Comparison of ENCODE assay signal across 5 worm cellular contexts in the genomic region with DNA sequence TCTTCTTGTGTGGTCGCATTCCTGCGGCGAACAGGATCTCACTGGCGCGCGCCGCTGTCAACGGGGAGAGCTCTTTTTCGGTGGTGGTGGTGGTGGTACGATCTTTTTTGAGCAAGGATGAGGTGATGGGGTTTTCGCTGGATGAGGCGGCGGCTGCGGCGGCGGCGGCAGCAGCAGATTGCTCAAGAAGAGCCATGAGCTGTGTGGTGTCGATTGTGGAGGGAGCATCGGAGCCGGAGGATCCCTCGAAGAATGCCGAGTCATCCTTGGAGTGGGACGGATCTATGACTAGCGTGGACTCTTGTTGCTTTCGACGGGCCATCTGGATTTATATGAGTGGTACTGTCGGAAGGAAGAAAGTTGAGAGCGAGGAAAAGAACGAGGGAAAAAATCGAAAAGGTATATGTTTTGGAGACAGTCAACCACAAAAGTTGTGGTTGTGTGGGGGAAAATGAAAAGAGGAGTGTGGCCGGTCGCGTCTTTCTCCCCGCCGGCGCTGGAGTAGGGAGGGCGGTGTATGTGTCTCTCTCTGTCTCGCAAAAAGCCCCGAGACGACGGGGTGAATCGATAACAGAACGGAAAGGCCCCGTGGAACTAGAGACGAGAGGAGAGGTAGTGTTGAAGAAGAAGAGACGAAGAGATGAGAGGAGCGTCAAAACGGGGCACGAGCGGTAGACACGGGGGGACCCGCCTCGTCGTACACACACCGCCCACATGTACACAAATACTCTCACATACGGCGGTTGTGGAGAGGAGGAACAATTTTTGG.
A peak's percentile ranks its signal among the peaks of the same experiment; 100 is the strongest.
TF ChIP-seq lines count a peak whose summit lies in the region.

No protein-coding gene starts in this region.

TF ChIP-seq in whole organism, L1 larva, 84 proteins besides CTCF, POLR2A, EP300 and RAD21 (continues in another document):
- no peak for TF ChIP-seq lin-15B (tag; optimal IDR thresholded peaks at IDR 0.05; lab: Kevin White, UChicago)
- TF ChIP-seq snpc-4 (tag; optimal IDR thresholded peaks at IDR 0.05; lab: Kevin White, UChicago): no peak
- TF ChIP-seq grh-1 (GFP tag; IDR thresholded peaks at IDR 0.05; lab: Robert Waterston, UW): no peak
- no peak for TF ChIP-seq ces-1 (GFP tag; optimal IDR thresholded peaks at IDR 0.05; lab: Kevin White, UChicago)
- peak; percentile 19 for TF ChIP-seq nhr-71 (tag; optimal IDR thresholded peaks at IDR 0.05; lab: Kevin White, UChicago)
- no peak for TF ChIP-seq nhr-90 (tag; optimal IDR thresholded peaks at IDR 0.05; lab: Kevin White, UChicago; ENCODE audit: poor library complexity)
- no peak for TF ChIP-seq C16A3.4 (tag; optimal IDR thresholded peaks at IDR 0.05; lab: Kevin White, UChicago)
- TF ChIP-seq sup-37 (GFP tag; optimal IDR thresholded peaks at IDR 0.05; lab: Kevin White, UChicago): no peak
- TF ChIP-seq nhr-28 (tag; optimal IDR thresholded peaks at IDR 0.05; lab: Kevin White, UChicago): no peak
- TF ChIP-seq alr-1 (tag; optimal IDR thresholded peaks at IDR 0.05; lab: Kevin White, UChicago; ENCODE audit: borderline replicate concordance): no peak
- TF ChIP-seq lsy-2 (tag; optimal IDR thresholded peaks at IDR 0.05; lab: Kevin White, UChicago): peak in 1 of 2 experiments; percentile 1
- peak in 1 of 3 experiments; percentile 22 for TF ChIP-seq ceh-82 (tag; optimal IDR thresholded peaks at IDR 0.05; lab: Kevin White, UChicago)
- TF ChIP-seq ceh-88 (GFP tag; IDR thresholded peaks at IDR 0.05; lab: Robert Waterston, UW): no peak
- TF ChIP-seq fkh-4 (tag; optimal IDR thresholded peaks at IDR 0.05; lab: Kevin White, UChicago; ENCODE audit: borderline replicate concordance): no peak
- no peak for TF ChIP-seq tlp-1 (tag; optimal IDR thresholded peaks at IDR 0.05; lab: Kevin White, UChicago)
- peak; percentile 53 for TF ChIP-seq lin-14 (GFP tag; optimal IDR thresholded peaks at IDR 0.05; lab: Kevin White, UChicago)

TF ChIP-seq in whole organism, L3 larva, 47 proteins besides CTCF, POLR2A, EP300 and RAD21:
- peak; percentile 7 for TF ChIP-seq ceh-28 (tag; optimal IDR thresholded peaks at IDR 0.05; lab: Kevin White, UChicago)
- no peak for TF ChIP-seq ceh-9 (tag; optimal IDR thresholded peaks at IDR 0.05; lab: Kevin White, UChicago)
- peak; percentile 42 for TF ChIP-seq nfya-1 (tag; optimal IDR thresholded peaks at IDR 0.05; lab: Kevin White, UChicago; ENCODE audit: insufficient read depth)
- TF ChIP-seq ama-1 (optimal IDR thresholded peaks at IDR 0.05; lab: Kevin White, UChicago): no peak
- peak; percentile 32 for TF ChIP-seq elt-2 (tag; optimal IDR thresholded peaks at IDR 0.05; lab: Kevin White, UChicago)
- TF ChIP-seq nhr-67 (tag; optimal IDR thresholded peaks at IDR 0.05; lab: Kevin White, UChicago): no peak
- peak; percentile 25 for TF ChIP-seq lin-39 (tag; optimal IDR thresholded peaks at IDR 0.05; lab: Kevin White, UChicago)
- TF ChIP-seq hmg-11 (tag; optimal IDR thresholded peaks at IDR 0.05; lab: Kevin White, UChicago): peak; percentile 49
- peak; percentile 13 for TF ChIP-seq pha-4 (tag; optimal IDR thresholded peaks at IDR 0.05; lab: Kevin White, UChicago)

TF ChIP-seq in whole organism, early embryonic, 17 proteins besides CTCF, POLR2A, EP300 and RAD21:
- TF ChIP-seq ama-1 (optimal IDR thresholded peaks at IDR 0.05; lab: Kevin White, UChicago): no peak
- TF ChIP-seq aly-1 (tag; optimal IDR thresholded peaks at IDR 0.05; lab: Kevin White, UChicago): peak; percentile 54

TF ChIP-seq in whole organism, midembryonic, 9 proteins besides CTCF, POLR2A, EP300 and RAD21:
- TF ChIP-seq klf-2 (GFP tag; conservative IDR thresholded peaks at IDR 0.05; lab: Robert Waterston, UW) (no peak), ztf-23 (GFP tag; IDR thresholded peaks at IDR 0.05; lab: Robert Waterston, UW) (0 out of 2 replicates have a peak, but pooled peaks have one; percentile 7), T22C8.4 (GFP tag; IDR thresholded peaks at IDR 0.05; lab: Robert Waterston, UW) (peak; percentile 77)

TF ChIP-seq in whole organism, young adult, 124 proteins besides CTCF, POLR2A, EP300 and RAD21:
- TF ChIP-seq attf-3 (GFP tag; conservative IDR thresholded peaks at IDR 0.05; lab: Robert Waterston, UW) (no peak), cebp-1 (GFP tag; IDR thresholded peaks at IDR 0.05; lab: Robert Waterston, UW) (no peak), cebp-1 (tag; optimal IDR thresholded peaks at IDR 0.05; lab: Kevin White, UChicago) (peak; percentile 18), let-607 (tag; optimal IDR thresholded peaks at IDR 0.05; lab: Kevin White, UChicago) (peak in 1 of 2 experiments; percentile 1), K12H6.12 (tag; optimal IDR thresholded peaks at IDR 0.05; lab: Kevin White, UChicago) (peak; percentile 19), somi-1 (GFP tag; optimal IDR thresholded peaks at IDR 0.05; lab: Kevin White, UChicago) (no peak), repo-1 (tag; optimal IDR thresholded peaks at IDR 0.05; lab: Kevin White, UChicago) (no peak), zfh-2 (GFP tag; conservative IDR thresholded peaks at IDR 0.05; lab: Robert Waterston, UW) (peak; percentile 65), lin-40 (tag; optimal IDR thresholded peaks at IDR 0.05; lab: Kevin White, UChicago) (no peak), egrh-3 (GFP tag; IDR thresholded peaks at IDR 0.05; lab: Robert Waterston, UW) (peak; percentile 79; the same call in 1 of the 2 replicates), snpc-4 (GFP tag; optimal IDR thresholded peaks at IDR 0.05; lab: Kevin White, UChicago) (no peak), snpc-4 (tag; optimal IDR thresholded peaks at IDR 0.05; lab: Kevin White, UChicago) (peak in 2 of 4 experiments; percentile 2 to 42), snpc-1.3 (tag; optimal IDR thresholded peaks at IDR 0.05; lab: Kevin White, UChicago; ENCODE audit: insufficient read depth) (no peak), nhr-80 (tag; optimal IDR thresholded peaks at IDR 0.05; lab: Kevin White, UChicago) (peak; percentile 59), aptf-2 (GFP tag; conservative IDR thresholded peaks at IDR 0.05; lab: Robert Waterston, UW) (no peak), sdz-38 (tag; optimal IDR thresholded peaks at IDR 0.05; lab: Kevin White, UChicago) (no peak), hmg-1.2 (GFP tag; IDR thresholded peaks at IDR 0.05; lab: Robert Waterston, UW) (peak; percentile 75; the same call in 1 of the 2 replicates), athp-1 (tag; optimal IDR thresholded peaks at IDR 0.05; lab: Kevin White, UChicago) (no peak), ztf-25 (GFP tag; IDR thresholded peaks at IDR 0.05; lab: Robert Waterston, UW) (0 out of 2 replicates have a peak, but pooled peaks have one; percentile 44)
TF ChIP-seq in whole organism, young adult: peak in this region for 9.
